Fruit fly (Drosophila melanogaster) whole organism, embryonic: ENCODE measurements around the gene Top3alpha.

Experiments
- Asciz ChIP-seq: fragments of 200-800 bp; sonication (Bioruptor generic); optimal IDR thresholded peaks from 2 replicates; lab custom pipeline; 2017; ENCODE audit warnings: missing biosample characterization, mild to moderate bottlenecking, missing genetic modification characterization, missing genetic modification reagents
- BtbVII ChIP-seq: fragments of 200-800 bp; sonication (Bioruptor generic); optimal IDR thresholded peaks from 3 replicates; lab custom pipeline; 2017; ENCODE audit warnings: missing biosample characterization, mild to moderate bottlenecking, missing genetic modification characterization
- C15 ChIP-seq: fragments of 200-800 bp; sonication (Bioruptor generic); IDR thresholded peaks from 3 replicates; pipeline ENCODE4 v1.3.6; 2022; ENCODE audit warnings: missing biosample characterization, missing genetic modification characterization
- CG11247 ChIP-seq: fragments of 200-800 bp; sonication (Bioruptor generic); IDR thresholded peaks from 2 replicates; pipeline ENCODE4 v1.3.6; 2022; ENCODE audit warnings: missing biosample characterization, missing genetic modification characterization
- CG11456 ChIP-seq: fragments of 200-800 bp; sonication (Bioruptor generic); IDR thresholded peaks from 3 replicates; pipeline ENCODE4 v1.3.6; 2022; ENCODE audit warnings: missing biosample characterization, missing genetic modification characterization
- CG12104 ChIP-seq: fragments of 200-800 bp; sonication (Bioruptor generic); optimal IDR thresholded peaks from 3 replicates; lab custom pipeline; 2016; ENCODE audit warnings: missing biosample characterization, missing genetic modification characterization
- CG13296 ChIP-seq: fragments of 200-800 bp; sonication (Bioruptor generic); optimal IDR thresholded peaks from 3 replicates; lab custom pipeline; 2018; ENCODE audit warnings: missing biosample characterization, mild to moderate bottlenecking, missing genetic modification characterization
- CG13424 ChIP-seq: fragments of 200-800 bp; sonication (Bioruptor generic); optimal IDR thresholded peaks from 2 replicates; lab custom pipeline; 2019; ENCODE audit warnings: missing biosample characterization, mild to moderate bottlenecking, missing genetic modification characterization, moderate library complexity
- CG1602 ChIP-seq: fragments of 200-800 bp; sonication (Bioruptor generic); optimal IDR thresholded peaks from 3 replicates; lab custom pipeline; 2016; ENCODE audit warnings: missing biosample characterization, missing genetic modification characterization
- CG1647 ChIP-seq: fragments of 200-800 bp; sonication (Bioruptor generic); optimal IDR thresholded peaks from 3 replicates; lab custom pipeline; 2016; ENCODE audit warnings: missing biosample characterization, missing genetic modification characterization
- CG16815 ChIP-seq: fragments of 200-800 bp; sonication (Bioruptor generic); optimal IDR thresholded peaks from 3 replicates; lab custom pipeline; 2017; ENCODE audit warnings: missing biosample characterization, mild to moderate bottlenecking, missing genetic modification characterization
- CG1792 ChIP-seq: fragments of 200-800 bp; sonication (Bioruptor generic); optimal IDR thresholded peaks from 2 replicates; lab custom pipeline; 2016; ENCODE audit warnings: missing biosample characterization, missing genetic modification characterization
- CG18262 ChIP-seq: fragments of 200-800 bp; optimal IDR thresholded peaks from 3 replicates; lab custom pipeline; 2019; ENCODE audit warnings: missing biosample characterization, mild to moderate bottlenecking, missing genetic modification characterization, moderate library complexity
- CG31365 ChIP-seq: fragments of 200-800 bp; sonication (Bioruptor generic); optimal IDR thresholded peaks from 2 replicates; lab custom pipeline; 2018; ENCODE audit warnings: missing biosample characterization, mild to moderate bottlenecking, missing genetic modification characterization
- CG32532 ChIP-seq: fragments of 200-800 bp; sonication (Bioruptor generic); IDR thresholded peaks from 2 replicates; pipeline ENCODE4 v1.3.6; 2022; ENCODE audit warnings: missing biosample characterization, missing genetic modification characterization
- CG33213 ChIP-seq: fragments of 200-800 bp; sonication (Bioruptor generic); optimal IDR thresholded peaks from 3 replicates; lab custom pipeline; 2016; ENCODE audit warnings: missing biosample characterization, missing genetic modification characterization
- CG6854 ChIP-seq: fragments of 200-800 bp; sonication (Bioruptor generic); optimal IDR thresholded peaks from 3 replicates; lab custom pipeline; 2017; ENCODE audit warnings: missing biosample characterization, mild to moderate bottlenecking, missing genetic modification characterization
- CG7745 ChIP-seq: fragments of 200-800 bp; sonication (Bioruptor generic); optimal IDR thresholded peaks from 2 replicates; lab custom pipeline; 2018; ENCODE audit warnings: missing biosample characterization, mild to moderate bottlenecking, missing genetic modification characterization, moderate library complexity
- CG9437 ChIP-seq: fragments of 200-800 bp; sonication (Bioruptor generic); optimal IDR thresholded peaks from 2 replicates; lab custom pipeline; 2018; ENCODE audit warnings: missing biosample characterization, mild to moderate bottlenecking, missing genetic modification characterization
- CG9797 ChIP-seq: fragments of 200-800 bp; sonication (Bioruptor generic); optimal IDR thresholded peaks from 3 replicates; lab custom pipeline; 2018; ENCODE audit warnings: missing biosample characterization, mild to moderate bottlenecking, missing genetic modification characterization
- CG9932 ChIP-seq: fragments of 200-800 bp; sonication (Bioruptor generic); IDR thresholded peaks from 2 replicates; pipeline ENCODE4 v1.3.6; 2022; ENCODE audit warnings: missing biosample characterization, missing genetic modification characterization
- Deaf1 ChIP-seq: fragments of 200-800 bp; optimal IDR thresholded peaks from 3 replicates; lab custom pipeline; 2019; ENCODE audit warnings: missing biosample characterization, mild to moderate bottlenecking, missing genetic modification characterization, moderate library complexity
- Dip2 ChIP-seq: fragments of 200-800 bp; sonication (Bioruptor generic); IDR thresholded peaks from 2 replicates; pipeline ENCODE4 v1.3.6; 2022; ENCODE audit warnings: missing biosample characterization, missing genetic modification characterization
- HHEX ChIP-seq: fragments of 200-800 bp; sonication (Bioruptor generic); optimal IDR thresholded peaks from 3 replicates; lab custom pipeline; 2017; ENCODE audit warnings: missing biosample characterization, mild to moderate bottlenecking, missing genetic modification characterization, missing genetic modification reagents
- Oli ChIP-seq: fragments of 200-800 bp; sonication (Bioruptor generic); optimal IDR thresholded peaks from 2 replicates; lab custom pipeline; 2018; ENCODE audit warnings: missing biosample characterization, mild to moderate bottlenecking, missing genetic modification characterization, moderate library complexity
- Six4 ChIP-seq: fragments of 200-800 bp; sonication (Bioruptor generic); optimal IDR thresholded peaks from 2 replicates; lab custom pipeline; 2016; ENCODE audit warnings: missing biosample characterization, missing genetic modification characterization
- Sox100B ChIP-seq: fragments of 200-800 bp; sonication (Bioruptor generic); optimal IDR thresholded peaks from 3 replicates; lab custom pipeline; 2018; ENCODE audit warnings: missing biosample characterization, mild to moderate bottlenecking, missing genetic modification characterization
- Sry-β ChIP-seq: fragments of 200-800 bp; sonication (Bioruptor generic); optimal IDR thresholded peaks from 2 replicates; lab custom pipeline; 2018; ENCODE audit warnings: missing biosample characterization, mild to moderate bottlenecking, missing genetic modification characterization, moderate library complexity
- TFAM ChIP-seq: fragments of 200-800 bp; sonication (Bioruptor generic); optimal IDR thresholded peaks from 2 replicates; lab custom pipeline; 2017; ENCODE audit warnings: missing biosample characterization, missing genetic modification characterization, inconsistent platforms
- Xbp1 ChIP-seq: fragments of 200-800 bp; sonication (Bioruptor generic); optimal IDR thresholded peaks from 3 replicates; lab custom pipeline; 2016; ENCODE audit warnings: missing biosample characterization, mild to moderate bottlenecking, missing genetic modification characterization
- chm ChIP-seq: fragments of 200-800 bp; sonication (Bioruptor generic); IDR thresholded peaks from 2 replicates; pipeline ENCODE4 v1.3.6; 2022; ENCODE audit warnings: missing biosample characterization, missing genetic modification characterization
- croc ChIP-seq: fragments of 200-800 bp; sonication (Bioruptor generic); conservative IDR thresholded peaks from 3 replicates; pipeline ENCODE4 v1.3.6; 2022; ENCODE audit warnings: missing biosample characterization, missing genetic modification characterization
- cwo ChIP-seq: fragments of 200-800 bp; sonication (Bioruptor generic); optimal IDR thresholded peaks from 3 replicates; lab custom pipeline; 2017; ENCODE audit warnings: missing biosample characterization, missing genetic modification characterization, mild to moderate bottlenecking, moderate library complexity, missing genetic modification reagents
- dpn ChIP-seq, 2 experiments: fragments of 200-800 bp; sonication (Bioruptor generic); optimal IDR thresholded peaks; 3 replicates each; lab custom pipeline; 2016; ENCODE audit warnings: missing biosample characterization in 2 of 2, missing genetic modification characterization in 2 of 2
- dysf ChIP-seq: fragments of 200-800 bp; sonication (Bioruptor generic); IDR thresholded peaks from 3 replicates; pipeline ENCODE4 v1.3.6; 2022; ENCODE audit warnings: missing biosample characterization, missing genetic modification characterization
- emc ChIP-seq: fragments of 200-800 bp; sonication (Bioruptor generic); optimal IDR thresholded peaks from 2 replicates; lab custom pipeline; 2016; ENCODE audit warnings: missing biosample characterization, missing genetic modification characterization
- gt ChIP-seq: fragments of 200-800 bp; sonication (Bioruptor generic); IDR thresholded peaks from 2 replicates; pipeline ENCODE4 v1.3.6; 2022; ENCODE audit warnings: missing biosample characterization, missing genetic modification characterization
- ham ChIP-seq: fragments of 200-800 bp; sonication (Bioruptor generic); IDR thresholded peaks from 2 replicates; pipeline ENCODE4 v1.3.6; 2022; ENCODE audit warnings: missing biosample characterization, missing genetic modification characterization
- hkb ChIP-seq, 2 experiments: fragments of 200-800 bp in 1 of 2; fragments of >200 bp in 1 of 2; sonication (Bioruptor generic) in 1 of 2; IDR thresholded peaks in 1 of 2; optimal IDR thresholded peaks in 1 of 2; 2 replicates each; pipeline versions ENCODE4 v1.3.6 to Lab custom; 2017 to 2022; ENCODE audit warnings: missing biosample characterization in 1 of 2, missing genetic modification characterization in 1 of 2
- ken ChIP-seq: fragments of 200-800 bp; sonication (Bioruptor generic); IDR thresholded peaks from 3 replicates; pipeline ENCODE4 v1.3.6; 2022; ENCODE audit warnings: missing biosample characterization, missing genetic modification characterization
- nom ChIP-seq: fragments of 200-800 bp; sonication (Bioruptor generic); optimal IDR thresholded peaks from 2 replicates; lab custom pipeline; 2017; ENCODE audit warnings: missing biosample characterization, missing genetic modification characterization, mild to moderate bottlenecking, moderate library complexity, missing genetic modification reagents
- oc ChIP-seq: fragments of 200-800 bp; sonication (Bioruptor generic); optimal IDR thresholded peaks from 2 replicates; lab custom pipeline; 2018; ENCODE audit warnings: missing biosample characterization, mild to moderate bottlenecking, missing genetic modification characterization, moderate library complexity
- phol ChIP-seq: fragments of 200-800 bp; sonication (Bioruptor generic); optimal IDR thresholded peaks from 3 replicates; lab custom pipeline; 2018; ENCODE audit warnings: missing biosample characterization, mild to moderate bottlenecking, missing genetic modification characterization, moderate library complexity
- sisA ChIP-seq: fragments of 200-800 bp; sonication (Bioruptor generic); IDR thresholded peaks from 2 replicates; pipeline ENCODE4 v1.3.6; 2022; ENCODE audit warnings: missing biosample characterization, missing genetic modification characterization
- tgo ChIP-seq: fragments of 200-800 bp; sonication (Bioruptor generic); IDR thresholded peaks from 3 replicates; pipeline ENCODE4 v1.3.6; 2022; ENCODE audit warnings: missing biosample characterization, missing genetic modification characterization
- tna ChIP-seq: fragments of 200-800 bp; sonication (Bioruptor generic); IDR thresholded peaks from 2 replicates; pipeline ENCODE4 v1.3.6; 2022; ENCODE audit warnings: missing biosample characterization, missing genetic modification characterization; ENCODE audit not compliant: partially characterized antibody
- tup ChIP-seq: fragments of 200-800 bp; sonication (Bioruptor generic); optimal IDR thresholded peaks from 2 replicates; lab custom pipeline; 2016; ENCODE audit warnings: missing biosample characterization, mild to moderate bottlenecking, missing genetic modification characterization, moderate library complexity
- wek ChIP-seq: fragments of 200-800 bp; sonication (Bioruptor generic); optimal IDR thresholded peaks from 3 replicates; lab custom pipeline; 2018; ENCODE audit warnings: missing biosample characterization, mild to moderate bottlenecking, missing genetic modification characterization, moderate library complexity
- wor ChIP-seq: fragments of 200-800 bp; sonication (Bioruptor generic); IDR thresholded peaks from 2 replicates; pipeline ENCODE4 v1.3.6; 2022; ENCODE audit warnings: missing biosample characterization, missing genetic modification characterization

Top3alpha gene

DNA sequence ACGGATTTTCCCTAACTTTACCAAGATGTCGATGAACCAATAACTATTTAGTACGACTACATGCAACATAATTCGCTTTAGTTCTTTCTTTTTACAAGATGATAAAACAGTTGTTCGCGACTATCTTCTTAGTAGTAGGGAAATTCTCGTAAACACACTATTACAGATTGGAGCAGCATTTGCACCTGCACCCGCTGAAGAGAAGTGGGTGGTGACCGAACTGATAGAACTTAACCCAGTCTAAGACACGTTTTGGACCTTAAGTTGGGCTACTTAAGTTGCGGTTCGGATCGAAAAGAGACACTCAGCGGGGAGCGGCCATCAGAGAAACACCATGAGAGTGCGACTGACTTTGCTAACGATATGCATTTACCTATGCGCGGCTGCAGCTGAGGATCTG is 10.8 kb upstream of the Top3alpha start, which contains the start of gene CG13083:
CG13083 (plus strand) TSS at position 301 of the 400 bp plus-strand sequence.
- TF ChIP-seq Oli (tag; lab: Kevin White, UChicago) = no peak
- no peak for TF ChIP-seq CG1792 (GFP tag; lab: Kevin White, UChicago)
- no peak for TF ChIP-seq HHEX
- TF ChIP-seq ken (GFP tag; lab: Robert Waterston, UW) = no peak

DNA sequence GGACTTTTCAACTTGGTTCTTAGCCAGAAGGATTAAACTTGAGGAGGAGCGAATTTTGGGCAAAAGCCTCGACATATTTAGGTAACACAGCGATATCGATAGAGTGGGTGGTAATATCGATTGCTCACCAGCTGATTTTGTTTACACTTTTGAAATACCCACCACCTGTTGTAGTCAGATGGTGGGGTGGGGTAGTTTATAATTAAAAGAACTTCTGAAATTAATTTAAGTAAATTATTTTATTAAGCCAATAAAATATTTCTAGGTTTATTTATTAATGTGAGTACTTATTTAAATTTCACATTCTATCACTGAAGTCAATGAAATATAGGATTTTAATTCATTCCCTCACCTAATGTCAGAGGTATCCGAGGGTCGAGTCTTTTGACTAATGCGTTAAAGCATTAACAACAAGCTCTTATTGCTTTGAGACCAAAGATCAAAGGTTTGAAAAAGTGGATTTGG is 7.9 kb upstream of the Top3alpha start, which contains the start of the genes CG10194 and CG18094:
CG10194 (minus strand) TSS at position 108 of the 465 bp plus-strand sequence.
CG18094 (plus strand) TSS at position 266 of the 465 bp plus-strand sequence.
- TF ChIP-seq emc (GFP tag; lab: Kevin White, UChicago) = no peak
- TF ChIP-seq sisA (GFP tag; lab: Robert Waterston, UW) = no peak
- no peak for TF ChIP-seq BtbVII (GFP tag; lab: Kevin White, UChicago)
- no peak for TF ChIP-seq CG11247 (GFP tag; lab: Robert Waterston, UW)
- peak; percentile 14 for TF ChIP-seq CG16815 (GFP tag; lab: Kevin White, UChicago)
- no peak for TF ChIP-seq tgo (GFP tag; lab: Robert Waterston, UW)
- peak in 1 of 2 experiments; percentile 47 for TF ChIP-seq dpn (GFP tag; optimal IDR thresholded peaks at IDR 0.05; lab: Kevin White, UChicago)
- peak; percentile 52 for TF ChIP-seq Xbp1
- 0 out of 2 replicates have a peak, but pooled peaks have one; percentile 26 for TF ChIP-seq tna
- TF ChIP-seq CG32532 (GFP tag; lab: Robert Waterston, UW) = peak; percentile 74; the same call in 1 of the 2 replicates
- no peak for TF ChIP-seq Deaf1 (tag; lab: Kevin White, UChicago)
- TF ChIP-seq CG9437 (GFP tag; lab: Kevin White, UChicago) = peak; percentile 28
- no peak for TF ChIP-seq croc
- TF ChIP-seq CG9797 = no peak
- no peak for TF ChIP-seq dysf (GFP tag; lab: Robert Waterston, UW)
- TF ChIP-seq CG1602 = peak; percentile 39
- TF ChIP-seq CG18262 (tag; lab: Kevin White, UChicago) = no peak
- TF ChIP-seq CG1647 (GFP tag; lab: Kevin White, UChicago) = no peak
- TF ChIP-seq Six4 = peak; percentile 10
- TF ChIP-seq Sox100B (GFP tag; lab: Kevin White, UChicago) = no peak
- TF ChIP-seq chm (GFP tag; lab: Robert Waterston, UW) = no peak
- no peak for TF ChIP-seq ham
- no peak for TF ChIP-seq nom (GFP tag; lab: Kevin White, UChicago)
- TF ChIP-seq tup (GFP tag; lab: Kevin White, UChicago) = no peak
- no peak for TF ChIP-seq wek (GFP tag; lab: Kevin White, UChicago)
- no peak for TF ChIP-seq gt (GFP tag; lab: Robert Waterston, UW)
- TF ChIP-seq CG13296 = peak; percentile 22
- TF ChIP-seq Dip2 (GFP tag; lab: Robert Waterston, UW) = no peak
- TF ChIP-seq CG9932 (GFP tag; lab: Robert Waterston, UW) = peak; percentile 49; the same call in 1 of the 2 replicates
- TF ChIP-seq TFAM = no peak
- TF ChIP-seq CG7745 (tag; lab: Kevin White, UChicago) = peak; percentile 8
- TF ChIP-seq CG12104 (GFP tag; lab: Kevin White, UChicago) = no peak
- peak; percentile 13 for TF ChIP-seq oc (tag; lab: Kevin White, UChicago)
- no peak for TF ChIP-seq CG31365 (tag; lab: Kevin White, UChicago)
- no peak for TF ChIP-seq CG33213 (GFP tag; lab: Kevin White, UChicago)
- TF ChIP-seq CG13424 (tag; lab: Kevin White, UChicago) = peak; percentile 29
- no peak for TF ChIP-seq C15 (GFP tag; lab: Robert Waterston, UW)
- no peak for TF ChIP-seq wor (GFP tag; lab: Robert Waterston, UW)
- TF ChIP-seq phol (tag; lab: Kevin White, UChicago) = peak; percentile 38
- no peak for TF ChIP-seq CG11456
- no peak for TF ChIP-seq hkb (optimal IDR thresholded peaks at IDR 0.05; lab: Kevin White, UChicago)
- peak; percentile 19; the same call in 1 of the 2 replicates for TF ChIP-seq hkb (GFP tag; IDR thresholded peaks at IDR 0.05; lab: Robert Waterston, UW)
- TF ChIP-seq Sry-β = no peak
- TF ChIP-seq cwo (GFP tag; lab: Kevin White, UChicago) = no peak
- peak; percentile 32 for TF ChIP-seq Asciz (GFP tag; lab: Kevin White, UChicago)
- no peak for TF ChIP-seq CG6854 (GFP tag; lab: Kevin White, UChicago)
